Worm (Caenorhabditis elegans) whole organism, young adult: ENCODE data around the gene C04G6.13.

Experiments used
- B0019.2 ChIP-seq: fragments of 200-800 bp; sonication (Bioruptor generic); conservative IDR thresholded peaks from 2 replicates; pipeline ENCODE4 v1.3.6; 2022; ENCODE audit warnings: missing genetic modification reagents, missing genetic modification characterization, missing compliant biosample characterization
- B0336.3 ChIP-seq: fragments of 200-800 bp; sonication (Bioruptor generic); IDR thresholded peaks from 2 replicates; pipeline ENCODE4 v1.3.6; 2022; ENCODE audit warnings: missing genetic modification characterization, missing compliant biosample characterization
- C17E4.6 ChIP-seq: fragments of 200-800 bp; sonication (Bioruptor generic); IDR thresholded peaks from 2 replicates; pipeline ENCODE4 v1.3.6; 2022; ENCODE audit warnings: missing genetic modification reagents, missing genetic modification characterization, missing compliant biosample characterization
- F33H1.4 ChIP-seq: fragments of 200-800 bp; sonication (Bioruptor generic); IDR thresholded peaks from 2 replicates; pipeline ENCODE4 v1.3.6; 2022; ENCODE audit warnings: missing genetic modification reagents, missing genetic modification characterization, missing compliant biosample characterization
- F39B2.1 ChIP-seq: fragments of 200-800 bp; sonication (Bioruptor generic); IDR thresholded peaks from 2 replicates; pipeline ENCODE4 v1.3.6; 2022; ENCODE audit warnings: missing genetic modification reagents, missing genetic modification characterization, missing compliant biosample characterization
- F49E8.2 ChIP-seq: sonication (generic microtip); optimal IDR thresholded peaks from 3 replicates; lab custom pipeline; 2017; ENCODE audit warnings: missing genetic modification characterization, mild to moderate bottlenecking, missing compliant biosample characterization, antibody characterized with exemption, moderate library complexity; ENCODE audit not compliant: insufficient read depth
- F52B5.7 ChIP-seq: sonication (generic microtip); optimal IDR thresholded peaks from 2 replicates; lab custom pipeline; 2016; ENCODE audit warnings: mild to moderate bottlenecking, missing genetic modification characterization, missing compliant biosample characterization
- ZK185.1 ChIP-seq: sonication (generic microtip); optimal IDR thresholded peaks from 2 replicates; lab custom pipeline; 2016; ENCODE audit warnings: mild to moderate bottlenecking, missing genetic modification characterization, missing compliant biosample characterization; ENCODE audit not compliant: poor library complexity, severe bottlenecking
- akir-1 ChIP-seq: fragments of 200-800 bp; sonication (Bioruptor generic); optimal IDR thresholded peaks from 2 replicates; lab custom pipeline; 2018; ENCODE audit warnings: mild to moderate bottlenecking, missing genetic modification characterization, moderate library complexity, missing compliant biosample characterization
- ama-1 ChIP-seq, 3 experiments: fragments of 150-350 bp in 1 of 3; sonication (generic microtip) in 2 of 3; optimal IDR thresholded peaks; 2 replicates each; lab custom pipeline; 2014 to 2018; ENCODE audit warnings: missing biosample characterization in 2 of 3, missing genetic modification characterization in 2 of 3, missing genetic modification reagents in 2 of 3
- athp-1 ChIP-seq: sonication (generic microtip); optimal IDR thresholded peaks from 2 replicates; lab custom pipeline; 2017; ENCODE audit warnings: mild to moderate bottlenecking, missing genetic modification characterization, missing compliant biosample characterization
- attf-3 ChIP-seq: fragments of 200-800 bp; sonication (Bioruptor generic); conservative IDR thresholded peaks from 2 replicates; pipeline ENCODE4 v1.3.6; 2022; ENCODE audit warnings: missing genetic modification reagents, missing genetic modification characterization, missing compliant biosample characterization
- attf-5 ChIP-seq: fragments of 200-800 bp; sonication (Bioruptor generic); optimal IDR thresholded peaks from 2 replicates; lab custom pipeline; 2018; ENCODE audit warnings: mild to moderate bottlenecking, missing genetic modification characterization, missing compliant biosample characterization
- bed-1 ChIP-seq: fragments of 200-800 bp; sonication (Bioruptor generic); IDR thresholded peaks from 2 replicates; pipeline ENCODE4 v1.3.6; 2022; ENCODE audit warnings: missing genetic modification reagents, missing genetic modification characterization, missing compliant biosample characterization
- ceh-79 ChIP-seq: sonication (generic microtip); optimal IDR thresholded peaks from 2 replicates; lab custom pipeline; 2017; ENCODE audit warnings: mild to moderate bottlenecking, missing genetic modification characterization, missing compliant biosample characterization
- chd-7 ChIP-seq: sonication (generic microtip); optimal IDR thresholded peaks from 2 replicates; lab custom pipeline; 2016; ENCODE audit warnings: mild to moderate bottlenecking, missing genetic modification characterization, moderate library complexity, missing compliant biosample characterization
- dpl-1 ChIP-seq: fragments of 150-350 bp; optimal IDR thresholded peaks from 2 replicates; lab custom pipeline; 2014; ENCODE audit warnings: missing biosample characterization, missing genetic modification reagents, missing genetic modification characterization
- egl-18 ChIP-seq: fragments of 200-800 bp; sonication (Bioruptor generic); IDR thresholded peaks from 2 replicates; pipeline ENCODE4 v1.3.6; 2022; ENCODE audit warnings: missing genetic modification reagents, missing genetic modification characterization, missing compliant biosample characterization
- ekl-4 ChIP-seq: fragments of 200-800 bp; sonication (Bioruptor generic); IDR thresholded peaks from 2 replicates; pipeline ENCODE4 v1.3.6; 2022; ENCODE audit warnings: missing genetic modification reagents, missing genetic modification characterization, missing compliant biosample characterization
- fkh-3 ChIP-seq: sonication (generic microtip); optimal IDR thresholded peaks from 2 replicates; lab custom pipeline; 2016; ENCODE audit warnings: mild to moderate bottlenecking, missing genetic modification characterization, missing compliant biosample characterization
- hlh-12 ChIP-seq: sonication (generic microtip); optimal IDR thresholded peaks from 2 replicates; lab custom pipeline; 2016; ENCODE audit warnings: missing genetic modification characterization, missing compliant biosample characterization
- hmg-1.2 ChIP-seq: fragments of 200-800 bp; sonication (Bioruptor generic); IDR thresholded peaks from 2 replicates; pipeline ENCODE4 v1.3.6; 2022; ENCODE audit warnings: missing genetic modification reagents, missing genetic modification characterization, missing compliant biosample characterization
- hrde-1 ChIP-seq: sonication (generic microtip); optimal IDR thresholded peaks from 2 replicates; lab custom pipeline; 2016; ENCODE audit warnings: missing genetic modification characterization, mild to moderate bottlenecking, missing compliant biosample characterization, moderate library complexity, missing genotype, missing genetic modification reagents, borderline replicate concordance
- hsf-1 ChIP-seq: fragments of 200-800 bp; sonication (Bioruptor generic); IDR thresholded peaks from 2 replicates; pipeline ENCODE4 v1.3.6; 2022; ENCODE audit warnings: missing genetic modification reagents, missing genetic modification characterization, missing compliant biosample characterization
- lin-35 ChIP-seq, 3 experiments: fragments of 150-350 bp in 2 of 3; sonication (generic microtip) in 1 of 3; optimal IDR thresholded peaks; 2 replicates each; lab custom pipeline; 2014 to 2018; ENCODE audit warnings: missing biosample characterization in 3 of 3, missing genetic modification characterization in 3 of 3, missing genetic modification reagents in 3 of 3
- lin-54 ChIP-seq: fragments of 200-800 bp; sonication (Bioruptor generic); optimal IDR thresholded peaks from 2 replicates; lab custom pipeline; 2018; ENCODE audit warnings: mild to moderate bottlenecking, missing genetic modification characterization, missing compliant biosample characterization
- madf-3 ChIP-seq: fragments of 200-800 bp; sonication (Bioruptor generic); IDR thresholded peaks from 2 replicates; pipeline ENCODE4 v1.3.6; 2022; ENCODE audit warnings: missing genetic modification reagents, missing genetic modification characterization, missing compliant biosample characterization
- madf-6 ChIP-seq: fragments of 200-800 bp; sonication (Bioruptor generic); IDR thresholded peaks from 2 replicates; pipeline ENCODE4 v1.3.6; 2022; ENCODE audit warnings: missing genetic modification reagents, missing genetic modification characterization, missing compliant biosample characterization
- madf-8 ChIP-seq: fragments of 200-800 bp; sonication (Bioruptor generic); conservative IDR thresholded peaks from 2 replicates; pipeline ENCODE4 v1.3.6; 2022; ENCODE audit warnings: missing genetic modification reagents, missing genetic modification characterization, missing compliant biosample characterization
- mes-4 ChIP-seq: sonication (generic microtip); optimal IDR thresholded peaks from 2 replicates; lab custom pipeline; 2016; ENCODE audit warnings: missing genotype, missing genetic modification characterization, missing compliant biosample characterization
- nfya-1 ChIP-seq: sonication (generic microtip); optimal IDR thresholded peaks from 2 replicates; lab custom pipeline; 2017; ENCODE audit warnings: antibody characterized with exemption, missing compliant biosample characterization, missing genetic modification characterization, borderline replicate concordance; ENCODE audit not compliant: insufficient read depth
- nfyb-1 ChIP-seq: fragments of 200-800 bp; sonication (Bioruptor generic); IDR thresholded peaks from 2 replicates; pipeline ENCODE4 v1.3.6; 2022; ENCODE audit warnings: missing genetic modification reagents, missing genetic modification characterization, missing compliant biosample characterization
- rec-8 ChIP-seq, 2 experiments: sonication (generic microtip); optimal IDR thresholded peaks; 2 replicates each; lab custom pipeline; 2016; ENCODE audit warnings: mild to moderate bottlenecking in 2 of 2, missing genetic modification characterization in 2 of 2, missing genetic modification reagents in 2 of 2, missing genotype in 2 of 2, missing biosample characterization in 1 of 2, missing compliant biosample characterization in 1 of 2, moderate library complexity in 1 of 2
- sea-2 ChIP-seq: fragments of 200-800 bp; sonication (Bioruptor generic); IDR thresholded peaks from 2 replicates; pipeline ENCODE4 v1.3.6; 2022; ENCODE audit warnings: missing genetic modification characterization, missing compliant biosample characterization
- snpc-3.4 ChIP-seq: sonication (generic microtip); optimal IDR thresholded peaks from 2 replicates; lab custom pipeline; 2017; ENCODE audit warnings: missing genetic modification characterization, mild to moderate bottlenecking, missing compliant biosample characterization, antibody characterized with exemption, moderate library complexity, missing genotype, missing genetic modification reagents
- snpc-4 ChIP-seq, 5 experiments: fragments of 150-350 bp in 1 of 5; sonication (generic microtip) in 4 of 5; optimal IDR thresholded peaks; 2 replicates each; lab custom pipeline; 2014 to 2018; ENCODE audit warnings: missing genetic modification characterization in 5 of 5, missing biosample characterization in 3 of 5, antibody characterized with exemption in 2 of 5, mild to moderate bottlenecking in 2 of 5, missing compliant biosample characterization in 2 of 5, missing genotype in 2 of 5, moderate library complexity in 2 of 5, missing genetic modification reagents in 1 of 5
- somi-1 ChIP-seq: fragments of 200-800 bp; sonication (Bioruptor generic); optimal IDR thresholded peaks from 2 replicates; lab custom pipeline; 2018; ENCODE audit warnings: mild to moderate bottlenecking, missing genetic modification characterization, missing compliant biosample characterization
- sptf-2 ChIP-seq: fragments of 200-800 bp; sonication (Bioruptor generic); optimal IDR thresholded peaks from 2 replicates; lab custom pipeline; 2018; ENCODE audit warnings: mild to moderate bottlenecking, missing genetic modification characterization, missing compliant biosample characterization
- unc-130 ChIP-seq: sonication (generic microtip); optimal IDR thresholded peaks from 2 replicates; lab custom pipeline; 2016; ENCODE audit warnings: missing genetic modification reagents, missing genetic modification characterization, missing compliant biosample characterization
- xnd-1 ChIP-seq: sonication (generic microtip); optimal IDR thresholded peaks from 2 replicates; lab custom pipeline; 2016; ENCODE audit warnings: missing genotype, missing genetic modification reagents, missing genetic modification characterization, missing compliant biosample characterization
- zfh-2 ChIP-seq: fragments of 200-800 bp; sonication (Bioruptor generic); conservative IDR thresholded peaks from 2 replicates; pipeline ENCODE4 v1.3.6; 2022; ENCODE audit warnings: missing genetic modification reagents, missing genetic modification characterization, missing compliant biosample characterization
- ztf-18 ChIP-seq: sonication (generic microtip); optimal IDR thresholded peaks from 2 replicates; lab custom pipeline; 2016; ENCODE audit warnings: missing genotype, mild to moderate bottlenecking, missing genetic modification characterization, missing compliant biosample characterization
- ztf-25 ChIP-seq: fragments of 200-800 bp; sonication (Bioruptor generic); IDR thresholded peaks from 2 replicates; pipeline ENCODE4 v1.3.6; 2022; ENCODE audit warnings: missing genetic modification reagents, missing genetic modification characterization, missing compliant biosample characterization
- ztf-26 ChIP-seq: sonication (generic microtip); optimal IDR thresholded peaks from 2 replicates; lab custom pipeline; 2017; ENCODE audit warnings: missing genetic modification characterization, missing compliant biosample characterization
- ztf-6 ChIP-seq: fragments of 200-800 bp; sonication (Bioruptor generic); IDR thresholded peaks from 2 replicates; pipeline ENCODE4 v1.3.6; 2022; ENCODE audit warnings: missing genetic modification reagents, missing genetic modification characterization, missing compliant biosample characterization

C04G6.13 gene

ce11 chrII:5091640-5092243, 2.3 kb upstream of the C04G6.13 start, which contains the start of gene pld-1 (continued):
- no peak for TF ChIP-seq akir-1 (GFP tag; lab: Kevin White, UChicago)
- TF ChIP-seq sptf-2 (GFP tag; lab: Kevin White, UChicago) = no peak
- TF ChIP-seq chd-7 (tag; lab: Kevin White, UChicago) = no peak
- TF ChIP-seq ztf-25 (GFP tag; lab: Robert Waterston, UW) = no peak
- peak; percentile 76 for TF ChIP-seq snpc-3.4 (tag; lab: Kevin White, UChicago)
- TF ChIP-seq ama-1 (optimal IDR thresholded peaks at IDR 0.05; lab: Kevin White, UChicago) = no peak
- no peak for TF ChIP-seq ama-1 (GFP tag; optimal IDR thresholded peaks at IDR 0.05; lab: Kevin White, UChicago)
- TF ChIP-seq sea-2 (GFP tag; lab: Robert Waterston, UW) = no peak
- TF ChIP-seq madf-3 = no peak
- TF ChIP-seq rec-8 (tag; optimal IDR thresholded peaks at IDR 0.05; lab: Kevin White, UChicago) = no peak
- no peak; the same call in 1 of the 2 replicates for TF ChIP-seq hsf-1 (GFP tag; lab: Robert Waterston, UW)
- TF ChIP-seq snpc-4 (GFP tag; optimal IDR thresholded peaks at IDR 0.05; lab: Kevin White, UChicago) = no peak
- peak in 1 of 4 experiments; percentile 7 for TF ChIP-seq snpc-4 (tag; optimal IDR thresholded peaks at IDR 0.05; lab: Kevin White, UChicago)
- TF ChIP-seq attf-3 = no peak
- peak; percentile 65 for TF ChIP-seq F49E8.2
- TF ChIP-seq mes-4 (tag; lab: Kevin White, UChicago) = no peak
- no peak for TF ChIP-seq ZK185.1
- no peak for TF ChIP-seq lin-35 (GFP tag; optimal IDR thresholded peaks at IDR 0.05; lab: Kevin White, UChicago)
- TF ChIP-seq somi-1 (GFP tag; lab: Kevin White, UChicago) = no peak
- peak; percentile 95 for TF ChIP-seq F33H1.4 (GFP tag; lab: Robert Waterston, UW)
- TF ChIP-seq nfyb-1 (GFP tag; lab: Robert Waterston, UW) = no peak
- TF ChIP-seq F39B2.1 (GFP tag; lab: Robert Waterston, UW) = no peak
- TF ChIP-seq madf-6 (GFP tag; lab: Robert Waterston, UW) = peak; percentile 96
- no peak for TF ChIP-seq fkh-3 (tag; lab: Kevin White, UChicago)
- no peak for TF ChIP-seq B0019.2 (GFP tag; lab: Robert Waterston, UW)
- TF ChIP-seq C17E4.6 = no peak
- no peak for TF ChIP-seq hrde-1 (tag; lab: Kevin White, UChicago)
- TF ChIP-seq attf-5 (GFP tag; lab: Kevin White, UChicago) = no peak
- TF ChIP-seq ztf-6 = no peak
- no peak for TF ChIP-seq ztf-26 (tag; lab: Kevin White, UChicago)
- TF ChIP-seq dpl-1 (GFP tag; lab: Kevin White, UChicago) = peak; percentile 49
- TF ChIP-seq ztf-18 (tag; lab: Kevin White, UChicago) = no peak
- peak; percentile 3 for TF ChIP-seq unc-130
- TF ChIP-seq nfya-1 (tag; lab: Kevin White, UChicago) = no peak
- peak; percentile 93 for TF ChIP-seq xnd-1 (tag; lab: Kevin White, UChicago)
- no peak for TF ChIP-seq B0336.3 (GFP tag; lab: Robert Waterston, UW)

ce11 chrII:5092362-5093281, 1.4 kb upstream of the C04G6.13 start, which contains the start of gene C04G6.2:
C04G6.2 (plus strand) TSS chrII:5093231.
- TF ChIP-seq egl-18 (no peak), lin-54 (no peak), akir-1 (GFP tag; lab: Kevin White, UChicago) (no peak), hlh-12 (tag; lab: Kevin White, UChicago) (no peak), hmg-1.2 (peak; percentile 92; the same call in 1 of the 2 replicates), ekl-4 (GFP tag; lab: Robert Waterston, UW) (no peak), bed-1 (GFP tag; lab: Robert Waterston, UW) (no peak), ceh-79 (tag; lab: Kevin White, UChicago) (no peak), F52B5.7 (tag; lab: Kevin White, UChicago) (no peak), madf-8 (GFP tag; lab: Robert Waterston, UW) (no peak), somi-1 (GFP tag; lab: Kevin White, UChicago) (no peak), athp-1 (tag; lab: Kevin White, UChicago) (no peak), zfh-2 (no peak), attf-5 (GFP tag; lab: Kevin White, UChicago) (peak; percentile 56)
